Fruit fly (Drosophila melanogaster) whole organism: ENCODE data around the gene CG7408.
A peak's percentile ranks its signal among the peaks of the same experiment; 100 is the strongest.

Source experiments
- CG8478 ChIP-seq: fragments of >200 bp; optimal IDR thresholded peaks from 2 replicates; lab custom pipeline; 2018; ENCODE audit warnings: inconsistent platforms
- Dll ChIP-seq: fragments of >200 bp; optimal IDR thresholded peaks from 2 replicates; lab custom pipeline; 2017
- EcR ChIP-seq, 2 experiments: fragments of >200 bp; optimal IDR thresholded peaks; 2 replicates each; lab custom pipeline; 2017; ENCODE audit warnings: missing biosample characterization in 2 of 2, missing genetic modification characterization in 2 of 2, missing genetic modification reagents in 2 of 2
- pan ChIP-seq: fragments of >200 bp; optimal IDR thresholded peaks from 2 replicates; lab custom pipeline; 2017
- psq ChIP-seq: fragments of >200 bp; optimal IDR thresholded peaks from 2 replicates; lab custom pipeline; 2017
- usp ChIP-seq: fragments of >200 bp; optimal IDR thresholded peaks from 2 replicates; lab custom pipeline; 2017; ENCODE audit warnings: missing biosample characterization, missing genetic modification characterization, mixed read lengths

Gene CG7408

DNA sequence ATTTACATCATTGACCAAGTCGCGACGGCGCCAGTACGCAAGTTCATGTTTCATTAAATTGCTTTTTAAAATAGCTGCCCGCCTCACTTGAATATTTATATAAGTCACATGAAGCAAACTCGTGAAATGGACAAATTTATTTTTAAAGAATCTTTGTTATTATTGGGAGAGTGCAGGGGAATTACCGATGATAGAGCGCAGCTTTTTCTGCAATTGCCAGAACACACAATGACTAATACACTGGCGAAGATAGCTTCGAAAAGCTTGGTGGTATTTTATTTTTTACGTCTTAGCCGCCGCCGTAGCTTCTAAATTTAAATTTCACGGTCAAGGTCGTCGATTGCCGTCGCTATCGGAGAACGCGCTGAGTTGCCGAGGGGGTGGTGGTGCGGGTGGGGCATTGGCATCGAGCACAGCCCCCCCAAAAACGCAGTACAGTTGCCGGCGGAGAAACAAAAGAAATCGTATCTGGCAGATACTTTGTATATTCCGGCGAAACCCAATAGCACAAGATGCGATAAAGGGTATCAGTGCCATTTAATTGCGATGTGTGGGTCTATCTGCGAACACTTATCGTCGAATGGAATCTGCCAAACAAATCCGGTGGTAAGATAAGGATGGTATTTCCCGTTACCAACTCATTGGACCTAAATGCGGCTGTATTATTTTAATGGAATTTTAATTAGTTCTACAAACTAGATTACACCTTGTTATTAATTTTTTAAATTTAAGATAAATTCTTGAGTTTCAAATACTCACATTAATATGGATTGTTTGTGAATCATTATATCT is 34.3 kb downstream of the CG7408 start:
- TF ChIP-seq usp (GFP tag; lab: Kevin White, UChicago) (no peak), CG8478 (lab: Kevin White, UChicago) (no peak), pan (no peak), psq (no peak), Dll (no peak), EcR (GFP tag; optimal IDR thresholded peaks at IDR 0.05; lab: Kevin White, UChicago) (peak in 1 of 2 experiments; percentile 39)

DNA sequence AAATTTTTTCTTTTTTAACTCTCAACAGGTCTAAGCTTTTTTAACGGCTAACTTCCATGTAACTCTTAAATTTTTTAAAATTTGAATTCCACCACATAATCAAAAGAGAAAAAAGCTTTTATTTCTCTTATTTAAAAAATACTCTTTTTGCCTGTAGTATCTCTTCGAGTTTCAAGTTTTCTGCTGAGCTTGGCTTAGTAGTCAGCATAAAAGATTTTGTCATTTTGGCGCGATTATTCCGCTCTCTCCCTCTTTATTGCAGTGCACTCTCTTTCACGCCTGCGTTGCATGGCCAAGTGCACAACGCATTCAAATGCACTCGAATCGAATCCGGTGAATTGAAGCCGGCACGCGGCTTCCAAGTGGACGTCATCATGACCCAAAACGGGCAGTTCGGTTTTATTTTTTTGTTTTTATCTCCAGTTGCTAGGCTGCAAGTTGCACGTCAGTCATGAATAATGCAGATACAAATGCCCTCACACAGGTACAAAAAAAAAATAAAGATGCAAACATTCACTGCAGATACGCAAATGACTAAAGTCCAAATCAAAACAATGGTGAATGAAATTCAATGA is 35.2 kb downstream of the CG7408 start:
- no peak for TF ChIP-seq EcR (GFP tag; optimal IDR thresholded peaks at IDR 0.05; lab: Kevin White, UChicago)
- no peak for TF ChIP-seq psq
- no peak for TF ChIP-seq usp (GFP tag; lab: Kevin White, UChicago)
- no peak for TF ChIP-seq CG8478 (lab: Kevin White, UChicago)

DNA sequence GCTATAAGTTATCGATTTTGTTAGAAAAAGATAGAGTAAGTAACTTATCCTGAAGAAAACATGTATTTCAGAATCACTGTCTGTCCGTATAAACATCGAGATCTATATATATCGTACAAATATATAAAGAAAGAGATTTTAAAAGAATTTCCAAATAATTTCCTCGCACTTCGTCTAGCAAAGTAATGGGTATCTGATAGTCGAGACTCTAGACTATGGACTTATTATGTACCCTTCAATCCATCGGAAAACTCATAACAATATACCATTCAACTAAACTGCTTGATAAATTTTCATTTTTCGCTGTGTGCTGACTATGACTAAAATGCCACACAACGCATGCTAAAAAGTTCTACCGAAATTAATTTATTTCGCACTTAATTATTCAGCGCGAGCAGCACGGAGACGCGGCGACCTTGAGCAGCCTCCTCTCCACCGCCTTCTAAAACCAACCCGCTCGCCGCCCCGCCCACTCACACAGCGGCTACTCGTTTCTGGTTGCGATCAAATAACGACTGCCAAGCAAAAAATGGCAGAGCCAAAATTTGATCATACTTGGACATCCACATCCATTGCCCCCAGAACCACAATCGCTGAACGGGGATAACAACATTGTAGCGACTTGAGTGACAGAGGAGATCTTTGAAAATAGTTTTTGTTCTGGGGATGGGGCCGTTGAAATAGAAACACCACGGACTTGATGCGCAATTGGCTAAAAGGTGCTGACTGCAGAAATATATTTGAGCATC is 37.1 kb downstream of the CG7408 start:
- TF ChIP-seq usp (GFP tag; lab: Kevin White, UChicago) (no peak), CG8478 (lab: Kevin White, UChicago) (no peak), EcR (GFP tag; optimal IDR thresholded peaks at IDR 0.05; lab: Kevin White, UChicago) (no peak), psq (no peak), Dll (no peak), pan (no peak)

DNA sequence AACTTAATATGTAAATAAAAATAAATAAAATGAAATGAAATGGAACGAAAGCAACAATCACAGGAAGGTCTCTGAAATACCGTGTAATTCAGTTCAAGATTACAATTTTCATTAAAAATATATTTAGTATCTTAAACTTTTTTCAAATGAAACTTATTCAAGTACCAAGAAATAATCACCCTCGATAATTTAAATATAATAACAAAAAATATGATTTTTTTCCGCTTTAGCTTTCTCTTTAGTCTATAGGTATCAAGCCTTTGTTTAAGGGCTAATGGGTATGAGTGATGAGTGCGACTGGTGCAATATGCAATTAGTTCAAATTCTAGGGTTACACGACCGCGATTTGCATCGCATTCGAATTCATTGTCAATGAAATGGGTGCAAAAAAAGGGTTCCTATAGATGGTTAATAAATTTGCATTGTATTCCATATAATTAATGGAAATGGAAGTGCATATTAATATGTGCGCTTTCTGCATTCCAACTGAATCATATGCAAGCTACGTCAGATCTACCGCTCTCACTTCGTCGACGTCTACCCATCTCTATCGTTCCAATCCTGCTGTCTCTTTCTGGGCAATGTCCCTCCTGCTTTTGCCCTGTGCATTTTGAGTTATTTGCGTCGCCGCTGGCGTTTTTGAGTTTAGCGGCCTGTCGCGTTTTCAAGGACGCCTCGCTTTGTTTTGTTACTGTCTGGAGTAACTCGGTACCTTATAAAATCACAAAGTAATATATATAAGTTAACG is 39.0 kb downstream of the CG7408 start:
- no peak for TF ChIP-seq usp (GFP tag; lab: Kevin White, UChicago)

DNA sequence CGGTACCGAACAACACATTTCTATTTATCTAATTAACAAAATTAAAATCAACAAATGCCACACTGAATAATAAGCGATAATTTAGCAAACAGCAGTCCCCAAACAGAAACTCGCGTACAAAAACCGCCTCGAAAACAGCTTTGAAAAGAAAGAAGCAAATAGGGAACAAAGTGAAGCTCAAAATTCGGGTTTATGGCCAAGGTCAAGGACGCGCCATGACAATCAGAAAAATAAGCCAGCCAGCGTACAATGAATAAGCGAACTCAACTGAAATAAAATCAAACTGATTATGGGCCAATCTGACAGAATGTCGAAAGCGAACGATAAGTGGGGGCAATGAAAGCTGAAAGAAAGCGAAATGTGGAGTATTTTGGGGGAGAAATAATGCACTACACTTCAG is 42.6 kb downstream of the CG7408 start:
- TF ChIP-seq EcR (GFP tag; optimal IDR thresholded peaks at IDR 0.05; lab: Kevin White, UChicago) (peak in 1 of 2 experiments; percentile 24), psq (no peak)

DNA sequence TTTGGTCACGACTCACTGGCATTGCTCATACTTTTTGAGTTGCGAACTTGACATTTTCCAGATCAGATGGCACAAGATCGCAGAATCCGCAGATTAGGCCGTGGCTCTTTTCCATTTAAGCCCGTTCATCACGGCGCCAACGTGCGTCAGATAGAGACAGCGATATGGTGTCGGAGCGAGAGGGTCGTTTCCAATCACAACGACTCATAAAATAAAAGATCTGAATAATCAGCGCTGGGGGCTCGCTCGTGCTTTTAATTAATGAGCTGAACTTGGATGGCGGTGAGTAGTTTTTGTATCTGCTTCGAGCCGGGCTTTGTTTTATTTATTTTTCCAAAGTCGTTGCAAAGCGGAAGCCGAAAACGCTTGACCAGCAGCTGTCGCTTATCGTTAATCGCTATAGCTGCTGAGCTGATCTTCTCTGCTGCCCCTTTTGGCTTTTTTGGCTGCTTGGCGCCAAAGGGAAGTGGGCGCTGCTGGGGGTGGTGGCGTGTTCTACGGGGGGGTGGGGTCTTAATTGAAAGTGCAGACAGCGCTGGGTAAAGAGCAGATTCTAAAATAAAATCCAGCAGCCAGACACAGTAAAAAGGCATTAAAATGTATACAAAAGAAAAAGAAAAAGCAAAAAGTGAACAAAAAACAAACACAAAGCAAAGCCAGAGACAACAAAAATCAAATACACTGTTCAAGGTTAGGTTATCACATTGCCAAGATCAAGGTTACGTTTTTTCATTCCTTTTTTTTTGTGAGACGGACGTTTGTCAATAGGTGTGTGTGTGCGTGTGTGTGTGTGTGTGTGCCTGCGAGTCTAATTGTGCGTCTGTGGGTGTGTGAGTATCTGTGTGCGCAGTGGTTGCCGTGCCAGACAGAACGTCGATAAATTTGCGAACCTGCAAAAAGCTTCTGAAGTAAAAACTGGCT is 43.5 kb downstream of the CG7408 start:
- TF ChIP-seq pan (no peak), Dll (no peak), psq (no peak), CG8478 (lab: Kevin White, UChicago) (no peak), EcR (GFP tag; optimal IDR thresholded peaks at IDR 0.05; lab: Kevin White, UChicago) (no peak), usp (GFP tag; lab: Kevin White, UChicago) (no peak)

DNA sequence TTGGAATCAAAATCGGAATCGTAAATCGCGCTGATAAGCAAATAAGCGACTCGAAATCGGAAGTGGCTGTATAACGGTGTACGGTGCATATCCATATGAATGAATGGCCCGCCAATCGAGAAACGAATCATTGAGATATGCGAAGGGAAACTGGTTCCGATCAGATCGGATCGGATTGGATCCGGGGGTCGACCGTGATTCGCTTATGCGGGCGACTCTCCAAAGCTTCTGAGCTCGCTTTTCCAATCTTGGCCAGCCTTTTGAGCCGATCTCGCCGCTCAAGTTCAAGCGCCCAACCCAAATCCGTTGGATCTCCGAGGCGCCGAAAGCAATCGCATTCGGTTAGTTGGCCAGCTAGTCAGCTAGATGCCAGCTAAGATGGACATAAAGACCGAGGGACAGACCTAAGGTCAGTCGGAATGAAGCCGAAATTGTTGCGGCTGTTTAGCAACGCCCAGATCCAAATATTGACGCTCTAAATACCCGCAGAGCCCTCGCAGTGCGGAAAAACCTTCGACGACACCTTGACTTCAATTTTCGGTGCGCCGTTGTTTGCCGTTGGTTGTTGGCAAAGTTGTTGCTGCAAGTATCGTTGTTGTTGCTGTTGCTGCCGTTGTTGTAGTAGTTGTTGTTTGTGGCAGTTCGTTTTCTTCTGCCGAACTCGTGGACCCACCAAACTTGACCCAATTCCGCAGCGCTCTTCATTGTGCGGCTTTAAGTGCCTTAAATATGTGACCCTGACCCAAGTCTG is 45.3 kb downstream of the CG7408 start:
- TF ChIP-seq Dll (no peak), CG8478 (lab: Kevin White, UChicago) (no peak), usp (GFP tag; lab: Kevin White, UChicago) (no peak), psq (no peak), EcR (GFP tag; optimal IDR thresholded peaks at IDR 0.05; lab: Kevin White, UChicago) (no peak), pan (no peak)

DNA sequence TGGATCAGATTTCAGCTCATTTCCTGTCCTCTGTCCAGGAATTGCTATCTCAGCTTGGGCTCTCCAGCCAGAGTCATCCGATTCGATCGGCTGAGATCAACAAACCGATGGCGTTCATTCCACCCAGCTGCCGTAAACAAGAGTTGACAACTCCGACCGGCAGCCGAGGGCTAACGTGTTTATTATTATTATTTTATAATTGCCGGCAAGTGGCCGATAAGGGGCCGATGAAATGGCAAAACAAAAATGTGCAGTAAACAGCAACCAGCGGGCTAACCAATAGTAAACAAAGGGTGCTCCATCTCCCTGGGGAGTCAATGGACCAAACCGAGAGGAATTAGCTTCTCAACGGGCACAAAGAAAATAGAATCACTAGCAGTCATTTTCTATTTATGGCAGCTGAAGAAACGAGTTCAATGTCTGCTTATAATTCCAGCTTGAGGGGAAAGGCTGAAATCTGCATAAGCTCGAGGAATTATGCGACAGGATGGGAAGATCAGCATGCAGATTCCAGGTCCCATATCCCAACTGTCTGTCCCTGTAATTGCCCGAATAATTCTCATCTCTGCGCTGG is 46.4 kb downstream of the CG7408 start:
- TF ChIP-seq EcR (GFP tag; optimal IDR thresholded peaks at IDR 0.05; lab: Kevin White, UChicago) (peak in 1 of 2 experiments; percentile 81), CG8478 (lab: Kevin White, UChicago) (no peak)

DNA sequence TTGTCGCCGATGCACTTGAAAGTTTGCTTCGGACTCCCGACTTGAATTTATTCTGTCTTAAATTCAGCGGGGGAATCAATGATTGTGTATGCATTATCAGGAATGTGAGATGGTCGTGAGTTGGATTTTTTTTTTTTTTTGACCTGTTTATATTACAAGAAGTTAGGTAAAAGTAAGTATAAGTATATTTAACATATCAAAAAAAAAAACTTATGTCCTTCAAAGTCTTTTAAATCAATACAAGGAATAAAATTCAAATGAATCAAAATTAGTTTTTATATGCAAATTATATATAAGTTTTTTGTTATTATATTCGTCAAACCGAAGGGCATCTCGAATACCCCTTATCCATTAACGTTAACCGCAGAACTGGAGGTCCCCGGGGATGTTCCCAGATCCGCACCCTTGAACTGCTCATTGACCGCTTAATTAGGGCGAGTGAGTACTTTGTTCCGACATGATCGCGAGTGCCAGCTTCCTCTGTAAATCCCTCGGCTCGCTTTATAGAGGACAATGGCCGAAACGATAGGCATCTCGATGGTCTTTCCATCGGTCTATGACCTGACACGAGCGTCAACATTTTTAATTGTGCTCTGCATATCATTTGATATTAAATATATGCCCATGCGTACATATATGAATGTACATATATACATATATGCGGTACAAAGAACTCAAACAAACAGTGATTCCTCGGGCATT is 47.8 kb downstream of the CG7408 start:
- TF ChIP-seq CG8478 (lab: Kevin White, UChicago), result no peak
- peak in 1 of 2 experiments; percentile 66 for TF ChIP-seq EcR (GFP tag; optimal IDR thresholded peaks at IDR 0.05; lab: Kevin White, UChicago)
- TF ChIP-seq pan, result no peak

DNA sequence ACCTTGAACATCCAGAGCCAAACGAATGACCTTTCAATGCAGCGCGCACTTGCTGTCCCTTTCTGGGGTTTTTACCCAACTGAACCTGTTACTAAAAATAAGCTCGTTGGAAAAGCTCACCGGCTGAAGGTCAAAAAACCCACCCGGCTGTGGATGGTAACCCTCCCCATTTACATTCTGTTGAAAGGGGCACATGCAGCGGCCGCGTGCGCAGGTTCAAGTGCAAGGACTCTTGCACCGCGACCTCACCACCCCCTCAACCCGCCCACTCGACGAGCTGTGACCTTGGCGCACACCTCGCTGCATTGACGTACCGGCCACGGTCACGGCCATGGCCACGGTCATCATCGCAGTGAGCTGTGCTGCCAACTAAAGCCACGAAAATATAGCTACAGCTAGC is 49.2 kb downstream of the CG7408 start:
- TF ChIP-seq psq (no peak), pan (no peak), EcR (GFP tag; optimal IDR thresholded peaks at IDR 0.05; lab: Kevin White, UChicago) (no peak), CG8478 (lab: Kevin White, UChicago) (no peak), Dll (no peak), usp (GFP tag; lab: Kevin White, UChicago) (no peak)
